Worm (Caenorhabditis elegans) whole organism, L3 larva: Measurements from ENCODE around the gene C13A2.10.

Experiments
- ama-1 ChIP-seq: fragments of 150-350 bp; optimal IDR thresholded peaks from 2 replicates; lab custom pipeline; 2018
- ceh-82 ChIP-seq: fragments of 150-350 bp; optimal IDR thresholded peaks from 2 replicates; lab custom pipeline; 2014; ENCODE audit warnings: missing biosample characterization, missing genetic modification characterization
- egl-27 ChIP-seq: sonication (generic microtip); optimal IDR thresholded peaks from 4 replicates; lab custom pipeline; 2017; ENCODE audit warnings: missing biosample characterization, missing genetic modification reagents, missing genetic modification characterization
- elt-3 ChIP-seq, 3 experiments: fragments of 150-350 bp in 1 of 3; sonication (generic microtip) in 2 of 3; optimal IDR thresholded peaks; 2 replicates in 2 of 3; 4 replicates in 1 of 3; lab custom pipeline; 2014 to 2017; ENCODE audit warnings: missing biosample characterization in 3 of 3, missing genetic modification characterization in 3 of 3
- fkh-10 ChIP-seq: sonication (generic microtip); optimal IDR thresholded peaks from 2 replicates; lab custom pipeline; 2017; ENCODE audit warnings: missing biosample characterization, missing genetic modification reagents, missing genetic modification characterization
- hmg-11 ChIP-seq: sonication (generic microtip); optimal IDR thresholded peaks from 2 replicates; lab custom pipeline; 2016; ENCODE audit warnings: missing genetic modification characterization, missing compliant biosample characterization
- nhr-237 ChIP-seq: fragments of 150-350 bp; optimal IDR thresholded peaks from 2 replicates; lab custom pipeline; 2014; ENCODE audit warnings: missing biosample characterization, missing genetic modification characterization
- unc-39 ChIP-seq: sonication (generic microtip); optimal IDR thresholded peaks from 4 replicates; lab custom pipeline; 2017; ENCODE audit warnings: missing biosample characterization, missing genetic modification characterization
- zag-1 ChIP-seq: fragments of 150-350 bp; optimal IDR thresholded peaks from 2 replicates; lab custom pipeline; 2014; ENCODE audit warnings: missing biosample characterization, missing genetic modification characterization

- TF ChIP-seq elt-3 (tag; optimal IDR thresholded peaks at IDR 0.05; lab: Kevin White, UChicago) (no peak), egl-27 (no peak), hmg-11 (tag; lab: Kevin White, UChicago) (no peak), zag-1 (no peak), nhr-237 (no peak), ceh-82 (tag; lab: Kevin White, UChicago) (no peak), unc-39 (no peak), fkh-10 (GFP tag; lab: Kevin White, UChicago) (no peak), ama-1 (lab: Kevin White, UChicago) (no peak)
These were observed 40.2 kb downstream of the C13A2.10 start, which contains the start of gene C05C8.5 for ce11 chrV:7234726-7235125.
